Worm (Caenorhabditis elegans): ENCODE results near the gene C31B8.9.
A peak's percentile ranks its signal among the peaks of the same experiment; 100 is the strongest.

Gene C31B8.9

DNA sequence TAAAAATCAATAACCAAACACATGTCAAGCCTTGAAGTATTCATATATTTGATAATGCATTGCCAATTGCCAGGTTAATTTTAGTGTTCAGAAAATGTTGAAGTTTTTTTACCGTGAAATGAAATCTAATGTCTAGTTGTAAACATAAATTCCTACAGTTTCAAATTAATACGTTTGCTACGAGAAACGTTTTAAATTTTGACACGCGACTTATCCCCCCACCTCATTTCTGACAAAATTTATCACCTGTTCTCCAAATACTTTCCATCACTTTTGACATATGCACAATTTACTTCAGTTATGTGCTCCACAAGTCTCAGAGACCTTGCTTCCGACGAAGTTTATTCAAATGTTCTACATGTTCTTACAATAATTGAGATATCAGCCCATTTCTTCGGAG lies 1.1 kb upstream of the C31B8.9 start, which contains the start of gene srh-146:
srh-146 (plus strand) TSS at position 301 of the 400 bp plus-strand sequence.
- no peak for TF ChIP-seq aly-2 (tag; optimal IDR thresholded peaks at IDR 0.05)

DNA sequence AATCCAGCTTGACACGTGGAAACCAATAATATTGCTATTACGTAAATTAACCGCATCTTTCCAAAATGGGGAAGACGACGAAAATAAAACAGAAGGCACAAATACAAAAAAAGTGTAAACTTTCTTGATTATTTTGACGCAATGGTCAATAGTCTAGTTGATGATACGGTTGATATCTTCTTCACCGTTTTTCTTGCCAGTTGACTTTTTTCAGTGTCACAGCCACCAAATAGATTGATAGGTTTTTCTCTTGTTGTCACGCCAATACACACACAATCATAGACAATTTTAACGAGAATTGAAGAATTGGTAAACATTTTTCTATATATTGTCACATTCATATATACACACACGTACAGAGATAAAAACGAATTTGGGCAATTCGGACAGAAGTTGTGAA lies 3.3 kb downstream of the C31B8.9 start, which contains the start of gene zmp-3:
zmp-3 (minus strand) TSS at position 101 of the 400 bp plus-strand sequence.
- no peak for TF ChIP-seq elt-3 (tag; optimal IDR thresholded peaks at IDR 0.05)
- TF ChIP-seq nhr-6 (tag; optimal IDR thresholded peaks at IDR 0.05), result no peak
- TF ChIP-seq fos-1 (tag; optimal IDR thresholded peaks at IDR 0.05), result no peak
- TF ChIP-seq lin-13 (GFP tag; optimal IDR thresholded peaks at IDR 0.05), result no peak
- no peak for TF ChIP-seq Y55F3AM.14 (GFP tag; optimal IDR thresholded peaks at IDR 0.05)
- TF ChIP-seq nhr-21 (tag; optimal IDR thresholded peaks at IDR 0.05), result no peak
- no peak for TF ChIP-seq mbf-1 (tag; optimal IDR thresholded peaks at IDR 0.05)
- no peak for TF ChIP-seq lin-11 (tag; optimal IDR thresholded peaks at IDR 0.05)
- no peak for TF ChIP-seq C34F6.9 (tag; optimal IDR thresholded peaks at IDR 0.05)
- no peak for TF ChIP-seq mab-5 (tag; optimal IDR thresholded peaks at IDR 0.05)
- TF ChIP-seq unc-55 (GFP tag; optimal IDR thresholded peaks at IDR 0.05), result no peak
- TF ChIP-seq sma-9 (GFP tag; optimal IDR thresholded peaks at IDR 0.05), result no peak
- TF ChIP-seq sma-9 (tag; optimal IDR thresholded peaks at IDR 0.05), result no peak
- TF ChIP-seq nhr-129 (tag; optimal IDR thresholded peaks at IDR 0.05), result no peak

DNA sequence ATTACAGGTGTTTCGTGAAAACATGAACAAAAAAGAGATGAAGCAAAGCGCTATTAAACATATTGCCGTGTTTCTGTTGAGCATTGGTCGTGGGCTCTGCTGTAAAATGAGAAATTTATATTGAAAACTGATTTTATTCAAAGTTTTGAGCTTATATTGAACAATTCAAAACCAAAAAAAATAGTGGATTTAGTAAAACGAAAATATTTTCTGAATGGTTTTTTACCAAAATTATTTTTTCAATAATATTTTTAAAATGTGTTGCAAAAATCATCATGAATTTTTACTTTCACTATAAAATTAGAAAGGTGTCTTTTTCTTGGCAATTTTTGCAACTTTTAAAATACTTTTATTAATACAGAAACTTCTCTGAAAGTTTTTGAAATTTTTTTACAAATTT lies 9.6 kb downstream of the C31B8.9 start, which contains the start of gene C31B8.7:
C31B8.7 (minus strand) TSS at position 101 of the 400 bp plus-strand sequence.
- TF ChIP-seq blmp-1 (tag; optimal IDR thresholded peaks at IDR 0.05; ENCODE audit: insufficient read depth) (no peak), elt-1 (tag; optimal IDR thresholded peaks at IDR 0.05) (no peak), nhr-237 (tag; optimal IDR thresholded peaks at IDR 0.05) (no peak), lsy-2 (tag; optimal IDR thresholded peaks at IDR 0.05) (no peak), C34F6.9 (tag; optimal IDR thresholded peaks at IDR 0.05) (no peak), nhr-23 (tag; optimal IDR thresholded peaks at IDR 0.05) (no peak), R02D3.7 (tag; optimal IDR thresholded peaks at IDR 0.05) (no peak), ztf-1 (GFP tag; conservative IDR thresholded peaks at IDR 0.05) (no peak), nhr-6 (tag; optimal IDR thresholded peaks at IDR 0.05) (no peak)

DNA sequence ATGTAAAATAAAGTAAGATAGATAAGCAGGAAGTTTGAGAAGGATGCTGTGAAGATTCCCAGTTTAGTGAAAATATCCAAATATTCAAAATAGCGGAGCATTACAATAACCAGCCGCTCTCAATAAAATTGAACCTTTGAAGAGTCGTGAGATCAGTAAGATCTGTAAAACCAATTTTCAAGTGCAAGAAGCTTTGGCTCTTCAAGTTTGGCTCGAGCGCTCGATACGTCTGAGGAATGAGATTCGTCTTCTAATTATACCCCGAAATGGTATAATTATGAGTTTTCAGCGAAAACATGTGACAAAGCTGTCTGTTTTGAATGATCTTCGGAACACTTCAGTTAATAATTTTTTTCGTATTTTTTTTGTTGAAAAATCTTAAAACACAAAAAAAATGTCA lies 12.9 kb downstream of the C31B8.9 start, which contains the start of gene str-46:
str-46 (minus strand) TSS at position 101 of the 400 bp plus-strand sequence.
- TF ChIP-seq elt-3 (tag; optimal IDR thresholded peaks at IDR 0.05), result no peak
- TF ChIP-seq nhr-21 (tag; optimal IDR thresholded peaks at IDR 0.05), result no peak

DNA sequence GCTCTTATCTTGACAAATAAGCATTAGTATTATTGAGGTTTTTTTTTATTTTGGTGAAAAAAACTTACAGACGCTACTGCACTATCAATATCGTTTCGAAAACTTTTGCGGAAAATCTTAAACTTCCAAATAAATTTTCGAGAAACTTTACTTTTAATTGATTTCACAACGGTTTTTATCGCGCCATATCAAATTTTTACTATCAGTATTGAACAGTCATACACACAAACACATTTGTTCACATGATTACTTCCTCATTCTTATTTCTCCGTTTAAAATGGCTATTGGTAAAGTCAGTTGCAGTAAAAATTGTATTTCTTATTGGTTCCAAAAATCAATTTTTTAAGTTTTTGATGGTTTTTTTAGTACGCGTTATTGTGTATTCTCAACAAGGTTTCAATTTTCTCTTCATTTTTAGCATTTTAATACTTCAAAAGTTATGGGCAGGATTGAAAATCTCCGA lies 16.6 kb downstream of the C31B8.9 start, which contains the start of gene pals-32:
pals-32 (plus strand) TSS at position 413 of the 463 bp plus-strand sequence.
- TF ChIP-seq nhr-6 (tag; optimal IDR thresholded peaks at IDR 0.05) (no peak), ztf-11 (tag; optimal IDR thresholded peaks at IDR 0.05) (no peak), ztf-1 (GFP tag; conservative IDR thresholded peaks at IDR 0.05) (no peak), nhr-21 (tag; optimal IDR thresholded peaks at IDR 0.05) (no peak), fos-1 (tag; optimal IDR thresholded peaks at IDR 0.05) (peak; percentile 57), mbf-1 (tag; optimal IDR thresholded peaks at IDR 0.05) (no peak), lin-13 (GFP tag; optimal IDR thresholded peaks at IDR 0.05) (no peak)

DNA sequence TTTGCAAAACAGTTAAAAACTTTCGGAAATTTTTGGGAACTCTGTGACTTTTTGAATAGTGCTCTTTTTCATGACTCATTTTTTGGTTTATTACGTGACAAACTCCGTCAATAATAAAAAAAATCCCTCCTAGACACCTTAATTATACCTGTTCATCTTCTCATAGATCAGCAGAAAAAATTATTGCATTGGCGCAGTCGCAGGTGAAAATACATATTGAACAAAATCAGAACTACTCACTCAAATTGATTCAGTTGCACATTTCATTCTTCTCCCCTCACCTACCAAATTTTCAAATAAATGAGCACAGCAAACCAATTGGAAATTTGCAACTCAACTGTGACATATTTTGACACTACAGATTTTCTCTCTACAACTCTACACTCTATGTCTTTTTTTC lies 19.8 kb downstream of the C31B8.9 start, which contains the start of gene srh-127:
srh-127 (plus strand) TSS at position 301 of the 400 bp plus-strand sequence.
- TF ChIP-seq lin-39 (tag; optimal IDR thresholded peaks at IDR 0.05) (no peak), unc-55 (GFP tag; optimal IDR thresholded peaks at IDR 0.05) (no peak), Y55F3AM.14 (GFP tag; optimal IDR thresholded peaks at IDR 0.05) (no peak), crh-2 (tag; optimal IDR thresholded peaks at IDR 0.05) (no peak), snpc-4 (tag; optimal IDR thresholded peaks at IDR 0.05) (no peak), nhr-10 (tag; optimal IDR thresholded peaks at IDR 0.05) (no peak), F13H6.1 (tag; optimal IDR thresholded peaks at IDR 0.05) (no peak), gmeb-1 (tag; optimal IDR thresholded peaks at IDR 0.05) (no peak), nhr-12 (tag; optimal IDR thresholded peaks at IDR 0.05) (no peak), ceh-82 (tag; optimal IDR thresholded peaks at IDR 0.05) (no peak), peb-1 (tag; optimal IDR thresholded peaks at IDR 0.05) (no peak), egl-27 (tag; optimal IDR thresholded peaks at IDR 0.05) (no peak), ztf-4 (tag; optimal IDR thresholded peaks at IDR 0.05) (no peak), sma-9 (GFP tag; optimal IDR thresholded peaks at IDR 0.05) (no peak), sma-9 (tag; optimal IDR thresholded peaks at IDR 0.05) (no peak), alr-1 (tag; optimal IDR thresholded peaks at IDR 0.05) (no peak), nhr-77 (tag; optimal IDR thresholded peaks at IDR 0.05) (no peak), lsy-2 (tag; optimal IDR thresholded peaks at IDR 0.05) (no peak), blmp-1 (tag; optimal IDR thresholded peaks at IDR 0.05; ENCODE audit: insufficient read depth) (no peak), C34F6.9 (tag; optimal IDR thresholded peaks at IDR 0.05) (no peak), lin-13 (GFP tag; optimal IDR thresholded peaks at IDR 0.05) (no peak)
